Fruit fly (Drosophila melanogaster) whole organism: ENCODE data around the gene CG2120.

Experiments used
- CG8478 ChIP-seq: fragments of >200 bp; optimal IDR thresholded peaks from 2 replicates; lab custom pipeline; 2018; ENCODE audit warnings: inconsistent platforms
- Dll ChIP-seq: fragments of >200 bp; optimal IDR thresholded peaks from 2 replicates; lab custom pipeline; 2017
- EcR ChIP-seq, 2 experiments: fragments of >200 bp; optimal IDR thresholded peaks; 2 replicates each; lab custom pipeline; 2017; ENCODE audit warnings: missing biosample characterization in 2 of 2, missing genetic modification characterization in 2 of 2, missing genetic modification reagents in 2 of 2
- pan ChIP-seq: fragments of >200 bp; optimal IDR thresholded peaks from 2 replicates; lab custom pipeline; 2017
- psq ChIP-seq: fragments of >200 bp; optimal IDR thresholded peaks from 2 replicates; lab custom pipeline; 2017
- usp ChIP-seq: fragments of >200 bp; optimal IDR thresholded peaks from 2 replicates; lab custom pipeline; 2017; ENCODE audit warnings: missing biosample characterization, missing genetic modification characterization, mixed read lengths

The CG2120 gene

DNA sequence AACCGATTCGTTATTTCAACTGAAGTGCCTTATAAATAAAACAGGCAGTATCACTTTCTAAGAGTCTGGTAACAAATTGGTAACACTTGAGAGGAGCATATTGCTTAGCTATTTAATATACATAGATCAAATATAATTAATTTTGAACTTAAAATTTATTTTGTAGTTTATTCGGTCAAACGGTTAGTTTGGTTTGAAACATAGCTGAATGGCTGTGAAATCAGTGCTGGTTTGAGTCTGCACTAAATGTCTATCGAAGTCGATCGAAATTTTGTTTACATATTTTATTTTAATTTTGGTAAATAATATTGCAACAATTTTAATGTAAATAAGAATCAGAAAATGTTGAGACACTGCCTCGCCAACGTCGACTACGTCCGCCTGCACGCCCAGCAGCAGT, 12.9 kb downstream of the CG2120 start, which contains the start of gene CG10959:
Gene CG10959 (plus strand): TSS at position 228 of the 400 bp plus-strand sequence.
- TF ChIP-seq pan (lab: Kevin White, UChicago) = no peak
- no peak for TF ChIP-seq usp
- TF ChIP-seq Dll (lab: Kevin White, UChicago) = no peak
- TF ChIP-seq CG8478 (lab: Kevin White, UChicago) = no peak
- no peak for TF ChIP-seq psq (lab: Kevin White, UChicago)
- TF ChIP-seq EcR (GFP tag; optimal IDR thresholded peaks at IDR 0.05; lab: Kevin White, UChicago) = no peak

DNA sequence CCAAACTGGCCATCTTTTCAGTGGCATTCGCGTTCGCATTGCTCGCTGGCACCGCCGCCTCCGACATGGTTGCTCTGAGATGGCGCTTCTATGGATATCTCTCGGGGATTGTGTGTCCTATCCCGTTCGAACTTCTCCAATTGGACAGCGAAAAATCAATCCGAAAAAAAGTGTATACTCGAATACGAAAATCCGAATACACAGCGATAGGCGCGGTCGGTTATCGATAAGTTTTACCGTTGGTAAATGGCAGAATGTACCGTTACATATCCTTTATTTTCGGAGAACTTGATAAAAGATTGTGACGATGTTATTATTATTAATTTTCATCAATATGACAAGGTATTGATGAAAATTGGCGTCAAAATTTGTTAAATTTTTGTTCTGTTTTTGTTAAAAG, 16.5 kb downstream of the CG2120 start, which contains the start of gene Gbeta5:
Gene Gbeta5 (minus strand): TSS at position 199 of the 400 bp plus-strand sequence.
- TF ChIP-seq CG8478 (lab: Kevin White, UChicago) (no peak), Dll (lab: Kevin White, UChicago) (no peak), psq (lab: Kevin White, UChicago) (no peak), pan (lab: Kevin White, UChicago) (no peak), usp (no peak)

DNA sequence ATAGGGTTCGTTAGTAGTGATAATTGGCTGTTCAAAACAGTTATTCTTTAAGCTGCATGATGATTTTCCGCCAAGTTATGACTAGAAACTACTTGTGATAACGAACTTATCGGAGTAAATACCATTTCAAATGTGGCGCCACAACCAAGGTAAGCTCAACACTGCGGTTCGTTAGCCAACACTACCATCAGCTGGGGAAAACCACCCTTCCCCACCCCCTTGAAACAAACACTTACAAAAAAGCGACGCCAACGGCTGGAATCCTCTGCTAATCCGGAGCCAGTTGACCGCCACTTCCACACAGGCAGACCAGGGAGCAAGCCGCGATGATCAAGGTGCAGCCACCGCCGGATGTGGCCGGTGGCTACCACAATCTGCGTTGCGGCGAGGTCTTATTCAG, 17.1 kb downstream of the CG2120 start, which contains the start of gene CG18262:
Gene CG18262 (plus strand): TSS at position 231 of the 400 bp plus-strand sequence.
- TF ChIP-seq EcR (GFP tag; optimal IDR thresholded peaks at IDR 0.05; lab: Kevin White, UChicago) = no peak
- no peak for TF ChIP-seq usp
- TF ChIP-seq CG8478 (lab: Kevin White, UChicago) = no peak
- no peak for TF ChIP-seq pan (lab: Kevin White, UChicago)
- TF ChIP-seq Dll (lab: Kevin White, UChicago) = no peak
- TF ChIP-seq psq (lab: Kevin White, UChicago) = no peak

DNA sequence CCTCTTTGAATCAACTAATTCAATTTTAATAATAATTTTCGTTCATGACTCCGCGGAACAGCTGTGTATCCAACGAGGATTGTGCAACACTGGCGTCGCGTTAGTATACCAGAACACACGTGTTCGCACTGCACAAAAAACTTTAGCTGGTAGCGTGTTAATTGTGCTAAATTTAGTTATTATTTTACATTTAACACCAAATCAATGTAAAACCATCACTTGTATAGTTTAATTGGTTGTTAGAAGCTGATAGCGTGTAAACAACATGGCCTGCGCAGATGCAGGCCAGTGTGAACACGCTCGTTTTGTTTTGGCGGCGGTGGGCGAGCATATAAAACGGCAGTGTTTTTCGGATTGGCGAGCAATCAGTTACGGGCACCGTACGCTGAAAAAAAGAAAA, 21.7 kb downstream of the CG2120 start, which contains the start of the genes Traf6 and GIIIspla2:
Gene Traf6 (minus strand): TSS at position 93 of the 400 bp plus-strand sequence.
Gene GIIIspla2 (plus strand): TSS at position 335 of the 400 bp plus-strand sequence.
- TF ChIP-seq CG8478 (lab: Kevin White, UChicago) = no peak
- TF ChIP-seq EcR (GFP tag; optimal IDR thresholded peaks at IDR 0.05; lab: Kevin White, UChicago) = no peak
- no peak for TF ChIP-seq usp
- TF ChIP-seq Dll (lab: Kevin White, UChicago) = no peak
- TF ChIP-seq pan (lab: Kevin White, UChicago) = no peak
- TF ChIP-seq psq (lab: Kevin White, UChicago) = no peak

DNA sequence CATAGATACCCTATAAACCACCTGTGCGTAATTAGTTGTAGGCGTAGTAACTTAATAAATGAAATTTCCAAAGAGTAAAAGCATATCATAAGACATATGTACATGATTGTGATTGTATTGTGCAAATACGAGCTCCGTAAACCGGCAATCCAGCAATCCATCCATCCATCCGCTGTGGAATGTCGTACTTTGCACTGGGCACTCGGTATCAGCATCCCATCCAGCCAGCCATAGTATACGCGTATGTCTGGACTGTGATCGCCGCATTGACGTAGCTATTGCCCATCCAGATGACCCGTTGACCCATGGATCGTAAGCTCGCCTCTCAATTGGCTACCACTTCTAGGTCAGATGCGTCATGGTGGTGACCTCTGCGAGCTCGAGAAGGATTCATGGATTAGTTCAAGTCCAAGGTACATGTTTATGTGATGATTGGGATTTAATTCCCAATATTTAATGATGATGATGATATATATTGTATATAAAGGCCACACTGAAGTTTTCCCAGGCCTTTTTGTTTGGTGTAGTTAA, 23.4 kb downstream of the CG2120 start:
- no peak for TF ChIP-seq CG8478 (lab: Kevin White, UChicago)
- TF ChIP-seq EcR (GFP tag; optimal IDR thresholded peaks at IDR 0.05; lab: Kevin White, UChicago) = no peak
- TF ChIP-seq pan (lab: Kevin White, UChicago) = no peak
- TF ChIP-seq Dll (lab: Kevin White, UChicago) = no peak
- TF ChIP-seq usp = no peak
- no peak for TF ChIP-seq psq (lab: Kevin White, UChicago)

DNA sequence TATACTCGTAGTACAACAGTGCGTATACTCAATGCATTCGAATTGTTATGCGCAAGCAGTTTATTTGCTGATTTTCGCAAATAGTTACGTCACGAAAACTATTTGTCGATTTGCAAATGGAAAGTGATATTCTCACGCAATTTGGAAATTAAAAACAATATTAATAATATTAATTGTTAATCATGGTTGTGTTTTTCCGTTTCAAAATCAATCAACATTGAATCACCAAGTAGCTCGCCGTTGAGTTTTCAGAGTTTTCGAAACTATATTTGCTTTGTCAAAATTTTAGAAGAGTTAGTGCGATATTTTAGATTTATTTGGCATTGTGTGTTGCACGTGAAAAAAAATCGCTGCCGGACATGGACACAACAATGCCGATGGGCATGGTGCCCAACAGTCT, 24.1 kb downstream of the CG2120 start, which contains the start of gene CG15337:
Gene CG15337 (plus strand): TSS at position 301 of the 400 bp plus-strand sequence.
- TF ChIP-seq CG8478 (lab: Kevin White, UChicago) = no peak
- TF ChIP-seq usp = no peak
- no peak for TF ChIP-seq Dll (lab: Kevin White, UChicago)
- TF ChIP-seq pan (lab: Kevin White, UChicago) = no peak
- no peak for TF ChIP-seq psq (lab: Kevin White, UChicago)

DNA sequence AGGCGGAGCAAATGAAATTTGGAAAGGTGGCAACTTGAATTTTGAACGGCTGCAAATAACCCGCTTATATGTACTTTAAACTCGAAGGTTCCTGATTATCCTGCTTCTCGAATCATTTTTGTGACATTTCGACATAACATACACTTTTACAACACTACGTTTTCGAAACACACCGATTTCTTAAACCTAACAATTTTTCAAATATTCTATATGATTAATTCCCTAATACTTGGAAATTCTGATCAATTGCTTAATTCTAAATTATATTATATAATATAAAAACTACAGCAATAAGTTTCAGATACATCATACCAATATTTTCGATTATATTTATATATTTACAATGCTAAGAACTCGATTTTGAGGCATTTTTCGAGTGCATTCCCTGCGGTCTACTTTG, 27.1 kb downstream of the CG2120 start, which contains the start of gene CG10761:
Gene CG10761 (minus strand): TSS at position 101 of the 400 bp plus-strand sequence.
- TF ChIP-seq usp (no peak), psq (lab: Kevin White, UChicago) (no peak), pan (lab: Kevin White, UChicago) (no peak), Dll (lab: Kevin White, UChicago) (no peak), EcR (GFP tag; optimal IDR thresholded peaks at IDR 0.05; lab: Kevin White, UChicago) (no peak), CG8478 (lab: Kevin White, UChicago) (no peak)

DNA sequence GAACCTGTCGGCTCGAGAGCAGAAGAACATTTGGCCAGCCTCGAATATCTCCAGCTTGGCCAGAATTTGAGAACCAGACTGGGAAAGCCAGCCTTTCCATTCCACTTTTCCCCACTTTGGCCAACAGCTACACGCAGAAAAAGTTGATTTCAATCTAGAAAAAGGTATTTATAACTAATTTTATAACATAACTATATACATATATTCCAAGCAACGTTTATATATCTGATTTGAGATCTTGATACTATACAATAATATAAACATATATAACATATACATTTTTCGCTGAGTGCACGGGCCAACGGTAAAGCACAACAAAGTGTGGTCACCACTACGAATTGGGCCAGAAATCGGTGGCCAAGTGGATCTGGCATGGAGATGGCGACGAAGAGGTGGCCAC, 27.8 kb downstream of the CG2120 start:
- no peak for TF ChIP-seq usp
- no peak for TF ChIP-seq psq (lab: Kevin White, UChicago)
- TF ChIP-seq EcR (GFP tag; optimal IDR thresholded peaks at IDR 0.05; lab: Kevin White, UChicago) = no peak
- no peak for TF ChIP-seq Dll (lab: Kevin White, UChicago)
- TF ChIP-seq CG8478 (lab: Kevin White, UChicago) = no peak
- no peak for TF ChIP-seq pan (lab: Kevin White, UChicago)

DNA sequence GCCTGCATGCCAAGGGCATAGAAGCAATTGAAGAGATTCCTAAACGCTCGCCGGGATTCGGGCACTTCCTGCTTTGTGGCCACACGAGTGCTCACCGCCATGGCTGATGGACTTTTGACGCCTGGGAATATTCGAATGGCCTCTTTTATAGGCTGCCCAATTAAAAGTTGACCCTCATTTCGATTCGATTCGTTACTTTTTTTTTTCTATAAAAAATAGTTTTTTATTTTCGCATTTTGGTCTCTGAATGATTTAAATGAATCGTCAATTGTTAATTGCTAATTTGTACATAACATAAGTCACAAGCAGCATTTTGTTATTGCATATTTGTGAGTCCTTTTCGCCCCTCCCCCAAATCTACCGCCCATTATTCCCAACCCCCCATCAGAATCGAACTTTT, 30.0 kb downstream of the CG2120 start, which contains the start of gene Or7a:
Gene Or7a (minus strand): TSS at position 101 of the 400 bp plus-strand sequence.
- TF ChIP-seq EcR (GFP tag; optimal IDR thresholded peaks at IDR 0.05; lab: Kevin White, UChicago) (no peak), usp (no peak), CG8478 (lab: Kevin White, UChicago) (no peak), pan (lab: Kevin White, UChicago) (no peak), psq (lab: Kevin White, UChicago) (no peak), Dll (lab: Kevin White, UChicago) (no peak)

DNA sequence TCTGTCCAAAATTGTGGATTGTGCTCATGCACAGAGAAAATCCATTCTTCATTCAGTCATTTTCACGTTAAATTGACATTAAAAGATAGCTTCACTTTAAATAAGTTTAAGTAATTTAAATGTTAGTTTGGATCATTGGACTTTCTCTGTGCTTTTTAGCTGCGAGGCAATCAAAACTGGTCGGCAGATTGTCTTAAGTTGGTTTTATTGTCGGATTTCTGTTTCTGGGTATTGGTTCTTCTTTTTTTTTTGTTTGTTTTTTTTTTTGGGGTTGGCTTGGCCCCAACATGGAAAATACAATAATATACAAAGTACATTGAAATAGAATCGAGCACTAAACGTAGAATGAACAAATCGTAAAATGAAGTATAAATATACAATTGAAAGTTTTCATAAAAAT, 34.5 kb downstream of the CG2120 start, which contains the start of gene CG2278:
Gene CG2278 (minus strand): TSS at position 101 of the 400 bp plus-strand sequence.
- TF ChIP-seq usp (no peak), Dll (lab: Kevin White, UChicago) (no peak), pan (lab: Kevin White, UChicago) (no peak), EcR (GFP tag; optimal IDR thresholded peaks at IDR 0.05; lab: Kevin White, UChicago) (no peak), psq (lab: Kevin White, UChicago) (no peak), CG8478 (lab: Kevin White, UChicago) (no peak)

DNA sequence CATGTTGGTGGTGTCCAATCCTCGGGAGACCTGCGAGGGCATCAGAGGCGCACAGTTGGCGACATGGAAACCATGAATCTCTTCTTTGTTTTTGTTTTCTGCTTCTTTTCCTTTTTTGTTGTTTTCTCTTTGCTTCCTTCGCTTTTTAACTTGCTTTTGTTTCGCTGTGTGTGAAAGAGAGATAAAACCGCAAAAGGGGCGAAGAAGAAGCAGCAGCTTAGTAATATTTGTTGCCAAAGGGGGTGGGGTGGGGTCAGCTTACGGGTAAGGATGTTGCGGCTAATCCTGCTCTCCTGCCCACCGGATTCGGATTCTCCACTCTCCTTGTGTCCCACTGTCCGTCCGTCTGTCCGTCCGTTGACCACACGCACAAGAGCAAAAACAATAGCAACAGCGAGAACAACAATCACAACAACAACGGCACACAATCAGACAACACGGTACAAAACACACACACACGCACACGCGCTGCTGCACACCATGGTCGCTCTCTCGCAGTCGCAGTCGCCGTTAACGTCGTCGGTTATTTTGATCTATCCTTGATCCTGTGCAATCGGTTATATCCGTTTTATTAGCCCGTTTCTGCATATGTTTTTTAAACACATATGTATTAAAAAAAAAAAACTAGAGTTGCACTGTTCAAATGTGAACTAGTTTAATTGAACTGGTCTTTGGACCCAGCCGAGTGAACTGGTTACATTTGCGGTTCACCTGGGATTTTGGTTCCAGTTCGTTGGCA, 40.8 kb downstream of the CG2120 start:
- no peak for TF ChIP-seq pan (lab: Kevin White, UChicago)
- TF ChIP-seq Dll (lab: Kevin White, UChicago) = no peak
- TF ChIP-seq EcR (GFP tag; optimal IDR thresholded peaks at IDR 0.05; lab: Kevin White, UChicago) = no peak
- TF ChIP-seq psq (lab: Kevin White, UChicago) = no peak
- no peak for TF ChIP-seq usp
- TF ChIP-seq CG8478 (lab: Kevin White, UChicago) = no peak
